Fruit fly (Drosophila melanogaster) whole organism, embryonic: ENCODE results near the gene syd.

Source experiments
- Abd-B ChIP-seq: fragments of 200-800 bp; sonication (Bioruptor generic); optimal IDR thresholded peaks from 2 replicates; lab custom pipeline; 2018; ENCODE audit warnings: missing biosample characterization, mild to moderate bottlenecking, missing genetic modification characterization, moderate library complexity
- BEAF-32 ChIP-seq: fragments of 200-800 bp; sonication (Bioruptor generic); optimal IDR thresholded peaks from 3 replicates; lab custom pipeline; 2017; ENCODE audit warnings: missing biosample characterization, missing genetic modification characterization, mild to moderate bottlenecking, moderate library complexity, missing genetic modification reagents
- CG10431 ChIP-seq: fragments of 200-800 bp; sonication (Bioruptor generic); optimal IDR thresholded peaks from 3 replicates; lab custom pipeline; 2018; ENCODE audit warnings: missing biosample characterization, mild to moderate bottlenecking, missing genetic modification characterization
- CG13424 ChIP-seq: fragments of 200-800 bp; sonication (Bioruptor generic); optimal IDR thresholded peaks from 2 replicates; lab custom pipeline; 2019; ENCODE audit warnings: missing biosample characterization, mild to moderate bottlenecking, missing genetic modification characterization, moderate library complexity
- CG14014 ChIP-seq: fragments of 200-800 bp; sonication (Bioruptor generic); IDR thresholded peaks from 2 replicates; pipeline ENCODE4 v1.3.6; 2022; ENCODE audit warnings: missing biosample characterization, missing genetic modification characterization
- CG14441 ChIP-seq: fragments of 200-800 bp; sonication (Bioruptor generic); IDR thresholded peaks from 2 replicates; pipeline ENCODE4 v1.3.6; 2022; ENCODE audit warnings: missing biosample characterization, missing genetic modification characterization
- CG17912 ChIP-seq: fragments of 200-800 bp; sonication (Bioruptor generic); optimal IDR thresholded peaks from 2 replicates; lab custom pipeline; 2018; ENCODE audit warnings: missing biosample characterization, mild to moderate bottlenecking, missing genetic modification characterization
- CG30403 ChIP-seq: fragments of 200-800 bp; sonication (Bioruptor generic); optimal IDR thresholded peaks from 3 replicates; lab custom pipeline; 2016; ENCODE audit warnings: missing biosample characterization, missing genetic modification characterization
- CG3163 ChIP-seq: fragments of 200-800 bp; sonication (Bioruptor generic); optimal IDR thresholded peaks from 3 replicates; lab custom pipeline; 2016; ENCODE audit warnings: missing biosample characterization, missing genetic modification characterization
- CG3407 ChIP-seq: fragments of 200-800 bp; sonication (Bioruptor generic); optimal IDR thresholded peaks from 2 replicates; lab custom pipeline; 2018; ENCODE audit warnings: missing biosample characterization, mild to moderate bottlenecking, missing genetic modification characterization
- CG34422 ChIP-seq: fragments of 200-800 bp; sonication (Bioruptor generic); IDR thresholded peaks from 3 replicates; pipeline ENCODE4 v1.3.6; 2022; ENCODE audit warnings: missing biosample characterization, missing genetic modification characterization
- CG5180 ChIP-seq: fragments of 200-800 bp; sonication (Bioruptor generic); optimal IDR thresholded peaks from 3 replicates; lab custom pipeline; 2017; ENCODE audit warnings: missing biosample characterization, missing genetic modification characterization, mild to moderate bottlenecking, moderate library complexity, missing genetic modification reagents
- CG6254 ChIP-seq: fragments of 200-800 bp; sonication (Bioruptor generic); optimal IDR thresholded peaks from 3 replicates; lab custom pipeline; 2017; ENCODE audit warnings: mild to moderate bottlenecking, missing biosample characterization, missing genetic modification reagents, missing genetic modification characterization
- CG7556 ChIP-seq: fragments of 200-800 bp; sonication (Bioruptor generic); optimal IDR thresholded peaks from 2 replicates; lab custom pipeline; 2017; ENCODE audit warnings: missing biosample characterization, mild to moderate bottlenecking, missing genetic modification characterization
- CG8359 ChIP-seq: fragments of 200-800 bp; sonication (Bioruptor generic); optimal IDR thresholded peaks from 2 replicates; lab custom pipeline; 2017; ENCODE audit warnings: missing biosample characterization, mild to moderate bottlenecking, missing genetic modification characterization, borderline replicate concordance
- CG9437 ChIP-seq: fragments of 200-800 bp; sonication (Bioruptor generic); optimal IDR thresholded peaks from 2 replicates; lab custom pipeline; 2018; ENCODE audit warnings: missing biosample characterization, mild to moderate bottlenecking, missing genetic modification characterization
- CHES-1-like ChIP-seq: fragments of 200-800 bp; sonication (Bioruptor generic); optimal IDR thresholded peaks from 2 replicates; lab custom pipeline; 2016; ENCODE audit warnings: missing biosample characterization, missing genetic modification characterization
- CrebB ChIP-seq: fragments of 200-800 bp; sonication (Bioruptor generic); optimal IDR thresholded peaks from 3 replicates; lab custom pipeline; 2018; ENCODE audit warnings: missing biosample characterization, mild to moderate bottlenecking, missing genetic modification characterization
- Deaf1 ChIP-seq: fragments of 200-800 bp; optimal IDR thresholded peaks from 3 replicates; lab custom pipeline; 2019; ENCODE audit warnings: missing biosample characterization, mild to moderate bottlenecking, missing genetic modification characterization, moderate library complexity
- Doc3 ChIP-seq: fragments of 200-800 bp; sonication (Bioruptor generic); IDR thresholded peaks from 3 replicates; pipeline ENCODE4 v1.3.6; 2022; ENCODE audit warnings: missing biosample characterization, missing genetic modification characterization; ENCODE audit not compliant: partially characterized antibody
- Ets97D ChIP-seq: fragments of 200-800 bp; sonication (Bioruptor generic); optimal IDR thresholded peaks from 3 replicates; lab custom pipeline; 2016; ENCODE audit warnings: missing biosample characterization, missing genetic modification characterization
- Fer3 ChIP-seq: fragments of 200-800 bp; sonication (Bioruptor generic); optimal IDR thresholded peaks from 2 replicates; lab custom pipeline; 2018; ENCODE audit warnings: missing biosample characterization, mild to moderate bottlenecking, missing genetic modification characterization, moderate library complexity
- Hsf ChIP-seq: fragments of 200-800 bp; sonication (Bioruptor generic); optimal IDR thresholded peaks from 3 replicates; lab custom pipeline; 2016; ENCODE audit warnings: missing biosample characterization, missing genetic modification characterization
- NK7.1 ChIP-seq: fragments of 200-800 bp; sonication (Bioruptor generic); optimal IDR thresholded peaks from 3 replicates; lab custom pipeline; 2016; ENCODE audit warnings: missing biosample characterization, missing genetic modification characterization
- Optix ChIP-seq: fragments of 200-800 bp; sonication (Bioruptor generic); IDR thresholded peaks from 3 replicates; pipeline ENCODE4 v1.3.6; 2022; ENCODE audit warnings: missing biosample characterization, missing genetic modification characterization
- Poxn ChIP-seq: fragments of 200-800 bp; sonication (Bioruptor generic); IDR thresholded peaks from 2 replicates; pipeline ENCODE4 v1.3.6; 2022; ENCODE audit warnings: missing biosample characterization, missing genetic modification characterization
- aop ChIP-seq: fragments of 200-800 bp; sonication (Bioruptor generic); IDR thresholded peaks from 2 replicates; pipeline ENCODE4 v1.3.6; 2022; ENCODE audit warnings: missing biosample characterization, missing genetic modification characterization
- az2 ChIP-seq: fragments of 200-800 bp; sonication (Bioruptor generic); optimal IDR thresholded peaks from 3 replicates; lab custom pipeline; 2016; ENCODE audit warnings: missing biosample characterization, missing genetic modification characterization
- btn ChIP-seq: fragments of 200-800 bp; sonication (Bioruptor generic); optimal IDR thresholded peaks from 2 replicates; lab custom pipeline; 2016; ENCODE audit warnings: missing biosample characterization, missing genetic modification characterization
- chinmo ChIP-seq: fragments of 200-800 bp; sonication (Bioruptor generic); IDR thresholded peaks from 4 replicates; pipeline ENCODE4 v1.3.6; 2022; ENCODE audit warnings: missing biosample characterization, missing genetic modification characterization; ENCODE audit not compliant: partially characterized antibody
- croc ChIP-seq: fragments of 200-800 bp; sonication (Bioruptor generic); conservative IDR thresholded peaks from 3 replicates; pipeline ENCODE4 v1.3.6; 2022; ENCODE audit warnings: missing biosample characterization, missing genetic modification characterization
- dysf ChIP-seq: fragments of 200-800 bp; sonication (Bioruptor generic); IDR thresholded peaks from 3 replicates; pipeline ENCODE4 v1.3.6; 2022; ENCODE audit warnings: missing biosample characterization, missing genetic modification characterization
- ems ChIP-seq: fragments of 200-800 bp; sonication (Bioruptor generic); optimal IDR thresholded peaks from 3 replicates; lab custom pipeline; 2016; ENCODE audit warnings: missing biosample characterization, missing genetic modification characterization
- esg ChIP-seq: fragments of 200-800 bp; sonication (Bioruptor generic); conservative IDR thresholded peaks from 2 replicates; pipeline ENCODE4 v1.3.6; 2022; ENCODE audit warnings: missing biosample characterization, missing genetic modification characterization
- exex ChIP-seq: fragments of 200-800 bp; sonication (Bioruptor generic); optimal IDR thresholded peaks from 4 replicates; lab custom pipeline; 2018; ENCODE audit warnings: missing biosample characterization, mild to moderate bottlenecking, missing genetic modification characterization, moderate library complexity
- gcm ChIP-seq: fragments of 200-800 bp; sonication (Bioruptor generic); optimal IDR thresholded peaks from 2 replicates; lab custom pipeline; 2019; ENCODE audit warnings: missing biosample characterization, mild to moderate bottlenecking, missing genetic modification characterization, moderate library complexity
- gcm2 ChIP-seq: fragments of 200-800 bp; sonication (Bioruptor generic); optimal IDR thresholded peaks from 2 replicates; lab custom pipeline; 2016; ENCODE audit warnings: missing biosample characterization, missing genetic modification characterization
- gt ChIP-seq: fragments of 200-800 bp; sonication (Bioruptor generic); IDR thresholded peaks from 2 replicates; pipeline ENCODE4 v1.3.6; 2022; ENCODE audit warnings: missing biosample characterization, missing genetic modification characterization
- lmd ChIP-seq: fragments of 200-800 bp; sonication (Bioruptor generic); IDR thresholded peaks from 2 replicates; pipeline ENCODE4 v1.3.6; 2022; ENCODE audit warnings: missing biosample characterization, missing genetic modification characterization
- nerfin-1 ChIP-seq: fragments of 200-800 bp; sonication (Bioruptor generic); optimal IDR thresholded peaks from 3 replicates; lab custom pipeline; 2019; ENCODE audit warnings: missing biosample characterization, mild to moderate bottlenecking, missing genetic modification characterization, moderate library complexity
- nmo ChIP-seq: fragments of 200-800 bp; sonication (Bioruptor generic); optimal IDR thresholded peaks from 2 replicates; lab custom pipeline; 2018; ENCODE audit warnings: missing biosample characterization, mild to moderate bottlenecking, missing genetic modification characterization, moderate library complexity
- sob ChIP-seq: fragments of 200-800 bp; sonication (Bioruptor generic); IDR thresholded peaks from 2 replicates; pipeline ENCODE4 v1.3.6; 2022; ENCODE audit warnings: missing biosample characterization, missing genetic modification characterization
- sqz ChIP-seq: fragments of 200-800 bp; sonication (Bioruptor generic); optimal IDR thresholded peaks from 3 replicates; lab custom pipeline; 2018; ENCODE audit warnings: missing biosample characterization, mild to moderate bottlenecking, missing genetic modification characterization
- stwl ChIP-seq: fragments of 200-800 bp; sonication (Bioruptor generic); optimal IDR thresholded peaks from 3 replicates; lab custom pipeline; 2018; ENCODE audit warnings: missing biosample characterization, mild to moderate bottlenecking, missing genetic modification characterization, moderate library complexity
- tio ChIP-seq: fragments of 200-800 bp; sonication (Bioruptor generic); optimal IDR thresholded peaks from 2 replicates; lab custom pipeline; 2017; ENCODE audit warnings: missing biosample characterization, missing genetic modification characterization, inconsistent platforms
- tup ChIP-seq: fragments of 200-800 bp; sonication (Bioruptor generic); optimal IDR thresholded peaks from 2 replicates; lab custom pipeline; 2016; ENCODE audit warnings: missing biosample characterization, mild to moderate bottlenecking, missing genetic modification characterization, moderate library complexity
- tx ChIP-seq: fragments of 200-800 bp; sonication (Bioruptor generic); optimal IDR thresholded peaks from 2 replicates; lab custom pipeline; 2016; ENCODE audit warnings: missing biosample characterization, missing genetic modification characterization
- vfl ChIP-seq: fragments of 200-800 bp; sonication (Bioruptor generic); optimal IDR thresholded peaks from 2 replicates; lab custom pipeline; 2016; ENCODE audit warnings: missing biosample characterization, missing genetic modification characterization
- wek ChIP-seq: fragments of 200-800 bp; sonication (Bioruptor generic); optimal IDR thresholded peaks from 3 replicates; lab custom pipeline; 2018; ENCODE audit warnings: missing biosample characterization, mild to moderate bottlenecking, missing genetic modification characterization, moderate library complexity
- zf30C ChIP-seq: fragments of 200-800 bp; sonication (Bioruptor generic); optimal IDR thresholded peaks from 3 replicates; lab custom pipeline; 2018; ENCODE audit warnings: missing biosample characterization, mild to moderate bottlenecking, missing genetic modification characterization

The syd gene

DNA sequence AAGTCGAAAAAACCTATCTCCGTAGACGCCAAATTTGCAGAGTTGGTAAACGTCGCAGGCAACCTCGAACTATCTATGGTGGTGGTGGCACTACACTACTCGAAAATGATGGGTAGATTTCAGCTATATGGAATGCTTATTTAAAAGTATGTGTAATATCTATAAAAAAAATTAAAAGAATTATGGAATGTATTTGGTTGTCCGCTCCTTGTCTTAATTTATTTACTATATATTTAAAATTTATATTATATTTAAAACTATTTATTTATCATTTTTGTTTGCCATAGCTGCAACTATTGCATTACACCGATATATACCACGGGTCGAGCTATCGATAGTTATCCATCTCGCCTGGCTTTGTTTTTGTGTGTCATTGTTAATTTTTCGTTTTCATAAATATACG is 40.2 kb upstream of the syd start, which contains the start of the genes HP4 and CG8209 (continued):
- TF ChIP-seq zf30C (GFP tag; lab: Kevin White, UChicago) (peak; percentile 99), tup (peak; percentile 45), Hsf (GFP tag; lab: Kevin White, UChicago) (peak; percentile 71), lmd (peak; percentile 85), aop (peak; percentile 37; the same call in 1 of the 2 replicates), ems (peak; percentile 54), Deaf1 (peak; percentile 59), Ets97D (peak; percentile 32), stwl (tag; lab: Kevin White, UChicago) (peak; percentile 77), gcm (GFP tag; lab: Kevin White, UChicago) (peak; percentile 85), gt (GFP tag; lab: Robert Waterston, UW) (no peak), CG8359 (GFP tag; lab: Kevin White, UChicago) (peak; percentile 28), croc (GFP tag; lab: Robert Waterston, UW) (peak; percentile 71), CG3407 (GFP tag; lab: Kevin White, UChicago) (peak; percentile 64), btn (GFP tag; lab: Kevin White, UChicago) (no peak), chinmo (peak; percentile 93; the same call in 2 of the 4 replicates), CG17912 (GFP tag; lab: Kevin White, UChicago) (peak; percentile 25), tio (no peak), az2 (GFP tag; lab: Kevin White, UChicago) (peak; percentile 77), sqz (GFP tag; lab: Kevin White, UChicago) (peak; percentile 48), gcm2 (peak; percentile 52), CG3163 (peak; percentile 39), CG10431 (GFP tag; lab: Kevin White, UChicago) (peak; percentile 60), Abd-B (peak; percentile 84), Doc3 (GFP tag; lab: Robert Waterston, UW) (peak; percentile 96), CG7556 (GFP tag; lab: Kevin White, UChicago) (peak; percentile 83), nmo (GFP tag; lab: Kevin White, UChicago) (peak; percentile 97), vfl (GFP tag; lab: Kevin White, UChicago) (no peak), esg (GFP tag; lab: Robert Waterston, UW) (peak; percentile 81), dysf (GFP tag; lab: Robert Waterston, UW) (peak; percentile 78), CG34422 (GFP tag; lab: Robert Waterston, UW) (peak; percentile 87), CG6254 (GFP tag; lab: Kevin White, UChicago) (peak; percentile 59), sob (peak; percentile 92), tx (peak; percentile 1), CHES-1-like (GFP tag; lab: Kevin White, UChicago) (no peak), Optix (GFP tag; lab: Robert Waterston, UW) (peak; percentile 58; the same call in 2 of the 3 replicates), CG13424 (peak; percentile 87), CG5180 (peak; percentile 51), exex (tag; lab: Kevin White, UChicago) (no peak), wek (GFP tag; lab: Kevin White, UChicago) (no peak), BEAF-32 (GFP tag; lab: Kevin White, UChicago) (peak; percentile 85), NK7.1 (GFP tag; lab: Kevin White, UChicago) (peak; percentile 42), nerfin-1 (tag; lab: Kevin White, UChicago) (peak; percentile 61), CrebB (tag; lab: Kevin White, UChicago) (peak; percentile 50), Fer3 (tag; lab: Kevin White, UChicago) (peak; percentile 76), Poxn (peak; percentile 21; the same call in 1 of the 2 replicates), CG14441 (GFP tag; lab: Robert Waterston, UW) (peak; percentile 84), CG14014 (GFP tag; lab: Robert Waterston, UW) (peak; percentile 69), CG30403 (GFP tag; lab: Kevin White, UChicago) (peak; percentile 81), CG9437 (GFP tag; lab: Kevin White, UChicago) (peak; percentile 35)
